Fruit fly (Drosophila melanogaster): ENCODE data around the gene CG15892.
A peak's percentile ranks its signal among the peaks of the same experiment; 100 is the strongest.

DNA sequence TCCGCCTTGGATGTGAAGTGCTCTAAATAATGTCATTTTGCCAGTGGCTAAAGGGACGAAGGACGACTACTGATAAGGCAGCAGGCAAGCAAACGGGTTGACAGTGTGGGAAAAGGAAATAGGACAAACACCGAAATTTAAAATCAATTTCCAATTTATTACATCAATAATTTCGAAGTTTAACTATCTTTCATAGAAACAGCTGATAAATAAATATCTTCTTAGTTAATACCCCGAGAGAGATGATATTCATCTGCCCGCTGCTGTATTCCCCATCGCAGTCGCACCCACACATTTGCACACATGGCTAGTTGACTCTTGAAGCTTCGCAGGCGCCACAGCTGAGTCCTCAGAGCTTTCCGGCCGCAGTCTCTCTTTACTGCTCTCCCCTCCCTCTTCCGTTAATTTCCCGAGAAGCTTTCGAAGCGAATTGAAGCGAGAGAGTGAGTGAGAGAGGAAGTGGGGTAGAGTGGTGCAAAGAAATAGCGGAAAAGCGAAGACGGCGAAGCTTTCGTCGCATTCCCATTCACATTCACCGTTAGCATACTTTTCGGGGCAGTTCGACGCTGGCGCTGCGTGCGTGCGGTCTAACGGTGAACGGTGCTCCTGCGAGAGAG is 22.8 kb upstream of the CG15892 start:
- TF ChIP-seq sens (GFP tag), result peak; percentile 79
- no peak for TF ChIP-seq Sin3A (optimal IDR thresholded peaks at IDR 0.05)
- TF ChIP-seq nmo (GFP tag; optimal IDR thresholded peaks at IDR 0.05), result peak; percentile 43
- TF ChIP-seq CG34376 (GFP tag; optimal IDR thresholded peaks at IDR 0.05), result peak; percentile 51
- TF ChIP-seq CG18764 (GFP tag; optimal IDR thresholded peaks at IDR 0.05), result no peak
- TF ChIP-seq cato (GFP tag; optimal IDR thresholded peaks at IDR 0.05; ENCODE audit: borderline replicate concordance), result no peak
